Fruit fly (Drosophila melanogaster) whole organism, wandering third instar larva: Measurements from ENCODE around the gene CG5828.
A peak's percentile ranks its signal among the peaks of the same experiment; 100 is the strongest.

Experiments
- Abd-B ChIP-seq: fragments of >200 bp; optimal IDR thresholded peaks from 2 replicates; lab custom pipeline; 2017; ENCODE audit warnings: missing biosample characterization, missing genetic modification characterization
- CG32264 ChIP-seq: fragments of 200-800 bp; sonication (Bioruptor generic); optimal IDR thresholded peaks from 2 replicates; lab custom pipeline; 2016; ENCODE audit warnings: missing biosample characterization, missing genetic modification characterization
- CG9705 ChIP-seq: fragments of 200-800 bp; sonication (Bioruptor generic); optimal IDR thresholded peaks from 2 replicates; lab custom pipeline; 2018; ENCODE audit warnings: missing biosample characterization, mild to moderate bottlenecking, missing genetic modification characterization
- CrebA ChIP-seq: fragments of 200-800 bp; sonication (Bioruptor generic); optimal IDR thresholded peaks from 2 replicates; lab custom pipeline; 2016; ENCODE audit warnings: missing biosample characterization, mild to moderate bottlenecking, missing genetic modification characterization, borderline replicate concordance
- Dfd ChIP-seq: fragments of >200 bp; optimal IDR thresholded peaks from 2 replicates; lab custom pipeline; 2017; ENCODE audit warnings: missing biosample characterization, missing genetic modification characterization
- Dif ChIP-seq: fragments of 200-275, 200-300 bp; sonication (Bioruptor generic); optimal IDR thresholded peaks from 2 replicates; lab custom pipeline; 2018; ENCODE audit warnings: missing biosample characterization, missing genetic modification characterization; ENCODE audit not compliant: partially characterized antibody
- GATAd ChIP-seq: sonication (Bioruptor generic); optimal IDR thresholded peaks from 2 replicates; lab custom pipeline; 2016; ENCODE audit warnings: missing biosample characterization, missing genetic modification characterization
- HLH106 ChIP-seq: fragments of 200-800 bp; optimal IDR thresholded peaks from 3 replicates; lab custom pipeline; 2019; ENCODE audit warnings: missing biosample characterization, mild to moderate bottlenecking, missing genetic modification characterization, moderate library complexity
- Hnf4 ChIP-seq: fragments of 200-800 bp; sonication (Bioruptor generic); optimal IDR thresholded peaks from 2 replicates; lab custom pipeline; 2016; ENCODE audit warnings: missing biosample characterization, mild to moderate bottlenecking, missing genetic modification characterization
- Hr78 ChIP-seq: fragments of >200 bp; optimal IDR thresholded peaks from 2 replicates; lab custom pipeline; 2017; ENCODE audit warnings: missing biosample characterization, missing genetic modification characterization
- Hr83 ChIP-seq: fragments of 200-300 bp; sonication (Bioruptor generic); optimal IDR thresholded peaks from 2 replicates; lab custom pipeline; 2016; ENCODE audit warnings: missing biosample characterization, mild to moderate bottlenecking, missing genetic modification characterization, moderate library complexity; ENCODE audit not compliant: poor library complexity, severe bottlenecking
- Jra ChIP-seq: sonication (Bioruptor generic); optimal IDR thresholded peaks from 2 replicates; lab custom pipeline; 2016; ENCODE audit warnings: missing biosample characterization, missing genetic modification characterization
- Mio ChIP-seq: sonication (Bioruptor generic); optimal IDR thresholded peaks from 2 replicates; lab custom pipeline; 2016; ENCODE audit warnings: missing biosample characterization, missing genetic modification characterization
- Myc ChIP-seq: fragments of >200 bp; optimal IDR thresholded peaks from 2 replicates; lab custom pipeline; 2017
- N ChIP-seq: fragments of >200 bp; optimal IDR thresholded peaks from 2 replicates; lab custom pipeline; 2018; ENCODE audit warnings: missing biosample characterization, missing external identifiers, missing genetic modification characterization
- OdsH ChIP-seq: fragments of 200-800 bp; sonication (Bioruptor generic); optimal IDR thresholded peaks from 2 replicates; lab custom pipeline; 2016; ENCODE audit warnings: missing biosample characterization, mild to moderate bottlenecking, missing genetic modification characterization
- Rel ChIP-seq, 2 experiments: fragments of 200-800 bp; sonication (Bioruptor generic) in 1 of 2; optimal IDR thresholded peaks; 2 replicates in 1 of 2; 3 replicates in 1 of 2; lab custom pipeline; 2016 to 2019; ENCODE audit warnings: mild to moderate bottlenecking in 2 of 2, missing biosample characterization in 2 of 2, missing genetic modification characterization in 2 of 2, moderate library complexity in 1 of 2
- Sp1 ChIP-seq: fragments of 200-800 bp; sonication (Bioruptor generic); optimal IDR thresholded peaks from 3 replicates; lab custom pipeline; 2019; ENCODE audit warnings: missing biosample characterization, mild to moderate bottlenecking, missing genetic modification characterization, moderate library complexity
- Vsx2 ChIP-seq: fragments of 200-300, 225-300 bp; sonication (Bioruptor generic); optimal IDR thresholded peaks from 2 replicates; lab custom pipeline; 2018; ENCODE audit warnings: missing biosample characterization, missing genetic modification characterization; ENCODE audit not compliant: partially characterized antibody
- br ChIP-seq: fragments of 200-800 bp; sonication (Bioruptor generic); optimal IDR thresholded peaks from 2 replicates; lab custom pipeline; 2016; ENCODE audit warnings: missing biosample characterization, missing genetic modification characterization
- brk ChIP-seq: fragments of 200-800 bp; sonication (Bioruptor generic); optimal IDR thresholded peaks from 2 replicates; lab custom pipeline; 2016; ENCODE audit warnings: missing biosample characterization, mild to moderate bottlenecking, missing genetic modification characterization
- dl ChIP-seq, 2 experiments: fragments of 175-275, 200-275 bp in 1 of 2; fragments of 200-275 bp in 1 of 2; sonication (Bioruptor generic); optimal IDR thresholded peaks; lab custom pipeline; 2018; ENCODE audit warnings: mild to moderate bottlenecking in 2 of 2, missing biosample characterization in 2 of 2, missing genetic modification characterization in 2 of 2, moderate library complexity in 2 of 2; ENCODE audit not compliant: partially characterized antibody in 2 of 2, insufficient read depth in 1 of 2
- dmrt93B ChIP-seq: fragments of 200-800 bp; sonication (Bioruptor generic); optimal IDR thresholded peaks from 2 replicates; lab custom pipeline; 2018; ENCODE audit warnings: missing biosample characterization, mild to moderate bottlenecking, missing genetic modification characterization
- dsf ChIP-seq: sonication (Bioruptor generic); optimal IDR thresholded peaks from 2 replicates; lab custom pipeline; 2016; ENCODE audit warnings: missing biosample characterization, missing genetic modification characterization, borderline replicate concordance
- ey ChIP-seq: fragments of 200-800 bp; sonication (Bioruptor generic); optimal IDR thresholded peaks from 2 replicates; lab custom pipeline; 2016; ENCODE audit warnings: missing biosample characterization, missing genetic modification characterization
- foxo ChIP-seq, 2 experiments: fragments of 200-800 bp; sonication (Bioruptor generic); optimal IDR thresholded peaks; 2 replicates in 1 of 2; 3 replicates in 1 of 2; lab custom pipeline; 2016 to 2017; ENCODE audit warnings: missing biosample characterization in 2 of 2, missing genetic modification characterization in 2 of 2
- fru ChIP-seq: fragments of 200-800 bp; sonication (Bioruptor generic); optimal IDR thresholded peaks from 3 replicates; lab custom pipeline; 2016; ENCODE audit warnings: missing biosample characterization, mild to moderate bottlenecking, missing genetic modification characterization
- h ChIP-seq: fragments of 200-800 bp; sonication (Bioruptor generic); optimal IDR thresholded peaks from 3 replicates; lab custom pipeline; 2016; ENCODE audit warnings: missing biosample characterization, mild to moderate bottlenecking, missing genetic modification characterization
- jim ChIP-seq: fragments of 175-275, 200-325 bp; sonication (Bioruptor generic); optimal IDR thresholded peaks from 2 replicates; lab custom pipeline; 2016; ENCODE audit warnings: missing biosample characterization, mild to moderate bottlenecking, missing genetic modification characterization
- lola ChIP-seq: fragments of >200 bp; optimal IDR thresholded peaks from 2 replicates; lab custom pipeline; 2017; ENCODE audit warnings: missing biosample characterization, missing genetic modification characterization
- pan ChIP-seq: fragments of >200 bp; optimal IDR thresholded peaks from 2 replicates; lab custom pipeline; 2017
- psq ChIP-seq: fragments of 200-800 bp; sonication (Bioruptor generic); optimal IDR thresholded peaks from 3 replicates; lab custom pipeline; 2017; ENCODE audit warnings: missing biosample characterization, mild to moderate bottlenecking, missing genetic modification characterization, moderate library complexity
- rgr ChIP-seq: fragments of 200-800 bp; sonication (Bioruptor generic); optimal IDR thresholded peaks from 3 replicates; lab custom pipeline; 2016; ENCODE audit warnings: missing biosample characterization, mild to moderate bottlenecking, missing genetic modification characterization
- sage ChIP-seq: fragments of 200-800 bp; sonication (Bioruptor generic); optimal IDR thresholded peaks from 2 replicates; lab custom pipeline; 2016; ENCODE audit warnings: missing biosample characterization, mild to moderate bottlenecking, missing genetic modification characterization
- sv ChIP-seq: fragments of 200-800 bp; sonication (Bioruptor generic); optimal IDR thresholded peaks from 3 replicates; lab custom pipeline; 2016; ENCODE audit warnings: missing biosample characterization, missing genetic modification characterization
- tai ChIP-seq: sonication (Bioruptor generic); optimal IDR thresholded peaks from 2 replicates; lab custom pipeline; 2016; ENCODE audit warnings: missing biosample characterization, missing genetic modification characterization
- usp ChIP-seq: fragments of >200 bp; optimal IDR thresholded peaks from 2 replicates; lab custom pipeline; 2017; ENCODE audit warnings: missing biosample characterization, missing genetic modification characterization
- woc ChIP-seq: sonication (Bioruptor generic); optimal IDR thresholded peaks from 2 replicates; lab custom pipeline; 2016; ENCODE audit warnings: missing biosample characterization, mild to moderate bottlenecking, missing genetic modification characterization

CG5828 gene

DNA sequence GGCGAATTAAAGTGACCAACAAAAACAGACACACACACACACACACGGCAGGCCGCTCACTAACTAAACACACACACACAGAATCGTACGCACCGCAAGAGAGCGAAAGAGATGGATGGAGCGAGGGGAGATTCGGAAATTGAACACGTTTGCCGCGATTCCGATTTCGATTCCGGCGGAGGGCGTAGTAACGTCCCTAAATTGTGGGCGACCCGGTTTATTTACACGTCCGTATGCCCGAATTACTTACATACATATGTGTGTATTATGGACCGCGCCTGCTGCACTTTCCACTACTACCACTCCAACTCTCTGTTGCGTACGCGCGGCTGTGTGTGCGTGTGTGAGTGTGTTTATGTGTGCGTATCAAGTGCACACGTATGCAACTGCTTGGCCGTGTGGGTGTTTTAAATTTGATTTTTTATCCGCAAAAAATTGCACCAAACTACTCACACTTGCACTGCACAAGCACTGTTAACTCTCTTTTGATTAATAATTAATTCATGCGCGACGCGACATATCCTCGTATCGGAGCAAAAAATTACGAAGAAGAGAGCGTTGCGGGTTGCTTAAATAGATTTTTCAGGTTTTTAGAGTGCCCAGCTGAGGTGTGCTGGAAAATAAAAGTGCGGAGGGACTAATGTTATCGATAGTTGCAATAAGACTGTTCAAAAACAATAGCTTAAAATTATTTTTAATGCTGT, 632 bp upstream of the CG5828 start, which contains the start of gene Pgant5:
TSS of gene Pgant5 (minus strand) at position 601 of the 704 bp plus-strand sequence.
- TF ChIP-seq Jra (peak; percentile 33), foxo (GFP tag; optimal IDR thresholded peaks at IDR 0.05; lab: Kevin White, UChicago) (peak in 1 of 2 experiments; percentile 20), Myc (lab: Kevin White, UChicago) (no peak), GATAd (GFP tag; lab: Kevin White, UChicago) (no peak), HLH106 (no peak), pan (lab: Kevin White, UChicago) (no peak), Hr83 (GFP tag; lab: Kevin White, UChicago) (peak; percentile 67), fru (peak; percentile 60), usp (no peak), dl (GFP tag; optimal IDR thresholded peaks at IDR 0.05; lab: Kevin White, UChicago; ENCODE audit: insufficient read depth in 1 of 2, partially characterized antibody in 2 of 2) (no peak), dsf (GFP tag; lab: Kevin White, UChicago) (no peak), Abd-B (GFP tag; lab: Kevin White, UChicago) (peak; percentile 66), ey (no peak), Rel (GFP tag; optimal IDR thresholded peaks at IDR 0.05; lab: Kevin White, UChicago) (no peak), Rel (tag; optimal IDR thresholded peaks at IDR 0.05; lab: Kevin White, UChicago) (peak; percentile 34), Hnf4 (peak; percentile 71), CrebA (GFP tag; lab: Kevin White, UChicago) (no peak), h (GFP tag; lab: Kevin White, UChicago) (peak; percentile 60), Mio (GFP tag; lab: Kevin White, UChicago) (no peak), sv (GFP tag; lab: Kevin White, UChicago) (no peak), Dfd (no peak), rgr (GFP tag; lab: Kevin White, UChicago) (peak; percentile 2), br (peak; percentile 12), Hr78 (GFP tag; lab: Kevin White, UChicago) (peak; percentile 22), Sp1 (peak; percentile 15), tai (GFP tag; lab: Kevin White, UChicago) (no peak), Dif (GFP tag; lab: Kevin White, UChicago) (peak; percentile 2), psq (GFP tag; lab: Kevin White, UChicago) (peak; percentile 10), jim (GFP tag; lab: Kevin White, UChicago) (peak; percentile 67), woc (GFP tag; lab: Kevin White, UChicago) (no peak), brk (GFP tag; lab: Kevin White, UChicago) (peak; percentile 8), CG32264 (GFP tag; lab: Kevin White, UChicago) (no peak), OdsH (GFP tag; lab: Kevin White, UChicago) (no peak), CG9705 (GFP tag; lab: Kevin White, UChicago) (no peak), lola (GFP tag; lab: Kevin White, UChicago) (no peak), sage (GFP tag; lab: Kevin White, UChicago) (no peak), Vsx2 (GFP tag; lab: Kevin White, UChicago) (no peak), dmrt93B (GFP tag; lab: Kevin White, UChicago) (no peak), N (GFP tag; lab: Kevin White, UChicago) (peak; percentile 89)

- TF ChIP-seq brk (GFP tag; lab: Kevin White, UChicago) (peak; percentile 63), Rel (GFP tag; optimal IDR thresholded peaks at IDR 0.05; lab: Kevin White, UChicago) (no peak), Rel (tag; optimal IDR thresholded peaks at IDR 0.05; lab: Kevin White, UChicago) (peak; percentile 53), fru (no peak), N (GFP tag; lab: Kevin White, UChicago) (no peak), dsf (GFP tag; lab: Kevin White, UChicago) (no peak), jim (GFP tag; lab: Kevin White, UChicago) (no peak), Jra (no peak), h (GFP tag; lab: Kevin White, UChicago) (peak; percentile 45), GATAd (GFP tag; lab: Kevin White, UChicago) (no peak), Myc (lab: Kevin White, UChicago) (no peak), OdsH (GFP tag; lab: Kevin White, UChicago) (no peak), pan (lab: Kevin White, UChicago) (no peak), Hr78 (GFP tag; lab: Kevin White, UChicago) (no peak), foxo (GFP tag; optimal IDR thresholded peaks at IDR 0.05; lab: Kevin White, UChicago) (no peak), dmrt93B (GFP tag; lab: Kevin White, UChicago) (no peak), Sp1 (peak; percentile 40), Hr83 (GFP tag; lab: Kevin White, UChicago) (no peak), usp (no peak), Abd-B (GFP tag; lab: Kevin White, UChicago) (no peak), Hnf4 (no peak), psq (GFP tag; lab: Kevin White, UChicago) (no peak), woc (GFP tag; lab: Kevin White, UChicago) (no peak), CG32264 (GFP tag; lab: Kevin White, UChicago) (no peak), lola (GFP tag; lab: Kevin White, UChicago) (no peak), Dif (GFP tag; lab: Kevin White, UChicago) (no peak), HLH106 (no peak), Dfd (no peak), sage (GFP tag; lab: Kevin White, UChicago) (peak; percentile 56), rgr (GFP tag; lab: Kevin White, UChicago) (peak; percentile 21), CG9705 (GFP tag; lab: Kevin White, UChicago) (no peak), dl (GFP tag; optimal IDR thresholded peaks at IDR 0.05; lab: Kevin White, UChicago; ENCODE audit: insufficient read depth in 1 of 2, partially characterized antibody in 2 of 2) (no peak)
Observed at dm6 chr2L:5095350-5095962, 1.7 kb downstream of the CG5828 start.
